Worm (Caenorhabditis elegans) whole organism, early embryonic: ENCODE data around the gene T03G11.10.

ENCODE experiments used
- ama-1 ChIP-seq: fragments of 150-350 bp; optimal IDR thresholded peaks from 2 replicates; lab custom pipeline; 2014
- ceh-13 ChIP-seq: fragments of 200-800 bp; sonication (Bioruptor generic); optimal IDR thresholded peaks from 2 replicates; lab custom pipeline; 2018; ENCODE audit warnings: mild to moderate bottlenecking, missing genetic modification characterization, missing compliant biosample characterization
- flt-1 ChIP-seq: fragments of 200-800 bp; sonication (Bioruptor generic); IDR thresholded peaks from 2 replicates; pipeline ENCODE4 v1.3.6; 2022; ENCODE audit warnings: missing genetic modification characterization, missing compliant biosample characterization
- sea-1 ChIP-seq: fragments of 200-800 bp; sonication (Bioruptor generic); conservative IDR thresholded peaks from 2 replicates; pipeline ENCODE4 v1.3.6; 2022; ENCODE audit warnings: missing genetic modification characterization, missing compliant biosample characterization

DNA sequence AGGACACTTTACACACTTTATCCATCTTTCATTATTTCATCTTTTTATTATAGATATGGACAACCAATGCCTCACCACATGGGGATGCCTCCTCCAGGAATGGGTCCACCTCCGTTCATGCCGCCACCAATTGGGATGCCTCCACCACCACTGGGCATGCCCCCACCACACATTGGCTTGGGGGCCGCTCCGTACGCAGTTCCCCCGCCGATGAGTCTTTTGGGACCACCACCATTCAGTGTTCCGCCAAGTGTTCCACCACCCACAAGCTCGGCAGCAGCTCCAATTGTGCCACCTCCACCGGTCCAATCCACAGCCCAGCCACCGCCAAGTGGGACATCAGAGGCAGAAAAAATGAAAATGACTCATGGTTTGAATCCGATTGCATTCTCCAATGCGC lies 43.8 kb upstream of the T03G11.10 start:
- TF ChIP-seq flt-1 (GFP tag; lab: Robert Waterston, UW) (no peak), ama-1 (lab: Kevin White, UChicago) (no peak), ceh-13 (GFP tag; lab: Kevin White, UChicago) (no peak), sea-1 (GFP tag; lab: Robert Waterston, UW) (no peak)
